Fruit fly (Drosophila melanogaster): ENCODE data around the gene CG32262.

CG32262 gene

dm6 chr3L:3765782-3766520 lies 44.0 kb downstream of the CG32262 start (continued):
- TF ChIP-seq Dp (GFP tag; optimal IDR thresholded peaks at IDR 0.05) (no peak), CG8944 (GFP tag; optimal IDR thresholded peaks at IDR 0.05) (no peak), CG14667 (GFP tag; IDR thresholded peaks at IDR 0.05) (peak; percentile 74), CG10979 (tag; optimal IDR thresholded peaks at IDR 0.05) (peak; percentile 58), CG16779 (GFP tag; IDR thresholded peaks at IDR 0.05) (no peak), pzg (GFP tag; optimal IDR thresholded peaks at IDR 0.05) (no peak), Antp (GFP tag; optimal IDR thresholded peaks at IDR 0.05) (no peak), pros (GFP tag; optimal IDR thresholded peaks at IDR 0.05) (peak; percentile 44), CG11093 (GFP tag; IDR thresholded peaks at IDR 0.05) (peak; percentile 22; the same call in 1 of the 3 replicates), cwo (GFP tag; optimal IDR thresholded peaks at IDR 0.05) (peak; percentile 95), PHDP (tag; optimal IDR thresholded peaks at IDR 0.05) (peak; percentile 88), Hr3 (GFP tag; optimal IDR thresholded peaks at IDR 0.05) (peak; percentile 69), Dip2 (GFP tag; IDR thresholded peaks at IDR 0.05) (no peak), her (GFP tag; optimal IDR thresholded peaks at IDR 0.05) (no peak), sug (tag; optimal IDR thresholded peaks at IDR 0.05) (peak; percentile 66), Rfx (GFP tag; IDR thresholded peaks at IDR 0.05) (peak; percentile 82), Blimp-1 (GFP tag; optimal IDR thresholded peaks at IDR 0.05) (peak; percentile 74), ci (GFP tag; IDR thresholded peaks at IDR 0.05) (peak; percentile 83), CG9437 (GFP tag; optimal IDR thresholded peaks at IDR 0.05) (peak; percentile 74), CG1647 (GFP tag; optimal IDR thresholded peaks at IDR 0.05) (no peak), CG3726 (GFP tag; IDR thresholded peaks at IDR 0.05) (peak; percentile 53; the same call in 1 of the 3 replicates), CG7963 (GFP tag; IDR thresholded peaks at IDR 0.05; ENCODE audit: partially characterized antibody) (no peak), CG15601 (tag; optimal IDR thresholded peaks at IDR 0.05) (peak; percentile 76), Chrac-16 (GFP tag; optimal IDR thresholded peaks at IDR 0.05) (peak; percentile 48), CG15696 (tag; optimal IDR thresholded peaks at IDR 0.05) (peak; percentile 31), CG8089 (GFP tag; optimal IDR thresholded peaks at IDR 0.05) (peak; percentile 19), dpn (GFP tag; optimal IDR thresholded peaks at IDR 0.05) (peak; percentile 3 to 74), CG13123 (GFP tag; optimal IDR thresholded peaks at IDR 0.05) (no peak), CG7556 (GFP tag; optimal IDR thresholded peaks at IDR 0.05) (peak; percentile 79), CG18011 (GFP tag; optimal IDR thresholded peaks at IDR 0.05) (peak; percentile 42), CG4854 (GFP tag; optimal IDR thresholded peaks at IDR 0.05) (peak; percentile 4), Camta (GFP tag; optimal IDR thresholded peaks at IDR 0.05) (peak; percentile 1), Hmx (GFP tag; optimal IDR thresholded peaks at IDR 0.05) (peak; percentile 38), CG3407 (GFP tag; optimal IDR thresholded peaks at IDR 0.05) (peak; percentile 46), Bteb2 (GFP tag; optimal IDR thresholded peaks at IDR 0.05) (peak; percentile 6), Adf1 (GFP tag; IDR thresholded peaks at IDR 0.05) (peak; percentile 39; the same call in 1 of the 2 replicates), CTCF (GFP tag; optimal IDR thresholded peaks at IDR 0.05) (no peak), cas (GFP tag; IDR thresholded peaks at IDR 0.05) (no peak), CG31365 (tag; optimal IDR thresholded peaks at IDR 0.05) (peak; percentile 63), tgo (GFP tag; IDR thresholded peaks at IDR 0.05) (peak; percentile 76), CG6854 (GFP tag; optimal IDR thresholded peaks at IDR 0.05) (peak; percentile 58), klu (GFP tag; IDR thresholded peaks at IDR 0.05) (no peak), schlank (tag; optimal IDR thresholded peaks at IDR 0.05) (no peak), p53 (GFP tag; optimal IDR thresholded peaks at IDR 0.05) (no peak), seq (GFP tag; IDR thresholded peaks at IDR 0.05) (no peak; the same call in 1 of the 2 replicates), bbx (GFP tag; IDR thresholded peaks at IDR 0.05; ENCODE audit: partially characterized antibody) (0 out of 2 replicates have a peak, but pooled peaks have one; percentile 29), CG1832 (GFP tag; optimal IDR thresholded peaks at IDR 0.05) (peak; percentile 85), Fer3 (tag; optimal IDR thresholded peaks at IDR 0.05) (peak; percentile 60), CG12744 (GFP tag; optimal IDR thresholded peaks at IDR 0.05) (no peak), Max (GFP tag; optimal IDR thresholded peaks at IDR 0.05) (no peak)
